Worm (Caenorhabditis elegans) whole organism, mixed stage, embryonic: ENCODE data around the gene F26F2.4.
A peak's percentile ranks its signal among the peaks of the same experiment; 100 is the strongest.

ENCODE experiments used
- M03D4.4 ChIP-seq: sonication (generic microtip); optimal IDR thresholded peaks from 2 replicates; lab custom pipeline; 2017; ENCODE audit warnings: mild to moderate bottlenecking, missing genetic modification characterization, missing compliant biosample characterization
- bed-3 ChIP-seq: fragments of 200-800 bp; sonication (Bioruptor generic); optimal IDR thresholded peaks from 3 replicates; lab custom pipeline; 2018; ENCODE audit warnings: mild to moderate bottlenecking, missing genetic modification characterization, moderate library complexity, missing compliant biosample characterization
- blmp-1 ChIP-seq: fragments of 150-350 bp; optimal IDR thresholded peaks from 2 replicates; lab custom pipeline; 2014; ENCODE audit warnings: missing biosample characterization, missing genetic modification characterization
- ceh-39 ChIP-seq: fragments of 150-350 bp; optimal IDR thresholded peaks from 2 replicates; lab custom pipeline; 2014; ENCODE audit warnings: missing biosample characterization, missing genetic modification characterization
- ceh-83 ChIP-seq: fragments of 200-800 bp; sonication (Bioruptor generic); optimal IDR thresholded peaks from 2 replicates; lab custom pipeline; 2018; ENCODE audit warnings: mild to moderate bottlenecking, missing genetic modification characterization, missing compliant biosample characterization
- ces-1 ChIP-seq: fragments of 150-350 bp; optimal IDR thresholded peaks from 2 replicates; lab custom pipeline; 2014; ENCODE audit warnings: missing biosample characterization, missing genetic modification reagents, missing genetic modification characterization
- drap-1 ChIP-seq: fragments of 200-800 bp; sonication (Bioruptor generic); optimal IDR thresholded peaks from 3 replicates; lab custom pipeline; 2018; ENCODE audit warnings: mild to moderate bottlenecking, missing genetic modification characterization, missing compliant biosample characterization
- elt-1 ChIP-seq: sonication (generic microtip); optimal IDR thresholded peaks from 2 replicates; lab custom pipeline; 2017; ENCODE audit warnings: missing genetic modification characterization, mild to moderate bottlenecking, missing compliant biosample characterization, antibody characterized with exemption, moderate library complexity, borderline replicate concordance; ENCODE audit not compliant: insufficient read depth
- elt-3 ChIP-seq: fragments of 150-350 bp; optimal IDR thresholded peaks from 2 replicates; lab custom pipeline; 2014; ENCODE audit warnings: missing biosample characterization, missing genetic modification characterization
- flh-1 ChIP-seq: fragments of 200-800 bp; sonication (Bioruptor generic); optimal IDR thresholded peaks from 2 replicates; lab custom pipeline; 2018; ENCODE audit warnings: mild to moderate bottlenecking, missing genetic modification characterization, moderate library complexity, missing compliant biosample characterization
- ham-2 ChIP-seq: fragments of 200-800 bp; sonication (Bioruptor generic); optimal IDR thresholded peaks from 2 replicates; lab custom pipeline; 2018; ENCODE audit warnings: mild to moderate bottlenecking, missing genetic modification characterization, missing compliant biosample characterization
- hlh-1 ChIP-seq: fragments of 150-350 bp; optimal IDR thresholded peaks from 2 replicates; lab custom pipeline; 2014; ENCODE audit warnings: missing biosample characterization, missing genetic modification reagents, missing genetic modification characterization
- lin-13 ChIP-seq: fragments of 150-350 bp; optimal IDR thresholded peaks from 2 replicates; lab custom pipeline; 2014; ENCODE audit warnings: missing biosample characterization, missing genetic modification characterization
- lin-32 ChIP-seq: fragments of 200-800 bp; sonication (Bioruptor generic); optimal IDR thresholded peaks from 2 replicates; lab custom pipeline; 2018; ENCODE audit warnings: mild to moderate bottlenecking, missing genetic modification characterization, missing compliant biosample characterization
- lsy-2 ChIP-seq: fragments of 150-350 bp; optimal IDR thresholded peaks from 2 replicates; lab custom pipeline; 2014; ENCODE audit warnings: missing biosample characterization, missing genetic modification characterization
- mab-5 ChIP-seq: fragments of 150-350 bp; optimal IDR thresholded peaks from 2 replicates; lab custom pipeline; 2014; ENCODE audit warnings: missing biosample characterization, missing genetic modification characterization
- mep-1 ChIP-seq: fragments of 150-350 bp; optimal IDR thresholded peaks from 2 replicates; lab custom pipeline; 2017; ENCODE audit warnings: missing biosample characterization, missing genetic modification reagents, missing genetic modification characterization, inconsistent platforms
- mls-2 ChIP-seq: sonication (generic microtip); optimal IDR thresholded peaks from 2 replicates; lab custom pipeline; 2016; ENCODE audit warnings: mild to moderate bottlenecking, missing genetic modification characterization, moderate library complexity, missing compliant biosample characterization
- nhr-12 ChIP-seq: fragments of 150-350 bp; optimal IDR thresholded peaks from 2 replicates; lab custom pipeline; 2014; ENCODE audit warnings: missing biosample characterization, missing genetic modification characterization
- nhr-2 ChIP-seq: fragments of 150-350 bp; optimal IDR thresholded peaks from 2 replicates; lab custom pipeline; 2014; ENCODE audit warnings: missing biosample characterization, missing genetic modification characterization
- nhr-28 ChIP-seq: fragments of 150-350 bp; optimal IDR thresholded peaks from 2 replicates; lab custom pipeline; 2014; ENCODE audit warnings: missing biosample characterization, missing genetic modification characterization
- nhr-76 ChIP-seq: sonication (generic microtip); optimal IDR thresholded peaks from 2 replicates; lab custom pipeline; 2017; ENCODE audit warnings: missing biosample characterization, missing genetic modification characterization
- pha-4 ChIP-seq: fragments of 150-350 bp; optimal IDR thresholded peaks from 2 replicates; lab custom pipeline; 2018; ENCODE audit warnings: missing biosample characterization, missing genetic modification reagents, missing genetic modification characterization
- sem-2 ChIP-seq: fragments of 200-800 bp; sonication (Bioruptor generic); optimal IDR thresholded peaks from 2 replicates; lab custom pipeline; 2018; ENCODE audit warnings: mild to moderate bottlenecking, missing genetic modification characterization, missing compliant biosample characterization
- snpc-4 ChIP-seq: fragments of 150-350 bp; optimal IDR thresholded peaks from 2 replicates; lab custom pipeline; 2014; ENCODE audit warnings: missing biosample characterization, missing genetic modification characterization
- sptf-1 ChIP-seq: sonication (generic microtip); optimal IDR thresholded peaks from 2 replicates; lab custom pipeline; 2017; ENCODE audit warnings: mild to moderate bottlenecking, missing genetic modification characterization, moderate library complexity, missing compliant biosample characterization
- tbx-8 ChIP-seq: fragments of 200-800 bp; sonication (Bioruptor generic); optimal IDR thresholded peaks from 2 replicates; lab custom pipeline; 2018; ENCODE audit warnings: mild to moderate bottlenecking, missing genetic modification characterization, moderate library complexity, missing compliant biosample characterization
- unc-120 ChIP-seq: sonication (generic microtip); optimal IDR thresholded peaks from 2 replicates; lab custom pipeline; 2017; ENCODE audit warnings: missing genetic modification characterization, missing compliant biosample characterization; ENCODE audit not compliant: poor library complexity, severe bottlenecking
- unc-39 ChIP-seq: fragments of 150-350 bp; optimal IDR thresholded peaks from 2 replicates; lab custom pipeline; 2014; ENCODE audit warnings: missing biosample characterization, missing genetic modification characterization
- zip-8 ChIP-seq: fragments of 150-350 bp; optimal IDR thresholded peaks from 2 replicates; lab custom pipeline; 2014; ENCODE audit warnings: missing biosample characterization, missing genetic modification characterization
- ztf-11 ChIP-seq: fragments of 150-350 bp; optimal IDR thresholded peaks from 2 replicates; lab custom pipeline; 2014; ENCODE audit warnings: missing biosample characterization, missing genetic modification characterization

Gene F26F2.4

DNA sequence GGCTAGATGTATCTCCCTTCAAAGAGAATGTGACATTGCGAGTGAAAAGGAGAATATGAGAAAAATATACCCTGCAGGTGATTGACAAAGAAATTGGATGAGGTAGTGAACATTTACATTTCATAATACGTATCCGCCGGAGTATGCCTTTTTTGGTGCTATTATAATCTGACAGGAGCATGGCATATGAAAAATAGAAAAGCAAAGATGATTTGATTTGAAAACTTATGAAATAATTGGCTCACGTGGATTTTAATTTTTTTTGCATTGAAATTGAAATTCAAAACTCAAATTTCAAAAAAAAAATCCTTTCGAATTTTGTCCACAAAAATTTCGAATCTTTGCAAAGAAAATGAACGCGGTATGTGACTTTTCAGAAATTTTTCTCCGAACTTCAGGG lies 33.9 kb downstream of the F26F2.4 start, which contains the start of gene ttr-11:
Gene ttr-11, plus strand, starts transcription at position 301 of the 400 bp plus-strand sequence.
- TF ChIP-seq blmp-1 (tag; lab: Kevin White, UChicago) (no peak), nhr-12 (tag; lab: Kevin White, UChicago) (no peak), lsy-2 (tag; lab: Kevin White, UChicago) (no peak), mls-2 (tag; lab: Kevin White, UChicago) (no peak), lin-13 (tag; lab: Kevin White, UChicago) (no peak), snpc-4 (tag; lab: Kevin White, UChicago) (no peak), zip-8 (tag; lab: Kevin White, UChicago) (no peak), ceh-83 (GFP tag; lab: Kevin White, UChicago) (no peak), ham-2 (no peak), nhr-76 (tag; lab: Kevin White, UChicago) (no peak), ceh-39 (tag; lab: Kevin White, UChicago) (no peak)

DNA sequence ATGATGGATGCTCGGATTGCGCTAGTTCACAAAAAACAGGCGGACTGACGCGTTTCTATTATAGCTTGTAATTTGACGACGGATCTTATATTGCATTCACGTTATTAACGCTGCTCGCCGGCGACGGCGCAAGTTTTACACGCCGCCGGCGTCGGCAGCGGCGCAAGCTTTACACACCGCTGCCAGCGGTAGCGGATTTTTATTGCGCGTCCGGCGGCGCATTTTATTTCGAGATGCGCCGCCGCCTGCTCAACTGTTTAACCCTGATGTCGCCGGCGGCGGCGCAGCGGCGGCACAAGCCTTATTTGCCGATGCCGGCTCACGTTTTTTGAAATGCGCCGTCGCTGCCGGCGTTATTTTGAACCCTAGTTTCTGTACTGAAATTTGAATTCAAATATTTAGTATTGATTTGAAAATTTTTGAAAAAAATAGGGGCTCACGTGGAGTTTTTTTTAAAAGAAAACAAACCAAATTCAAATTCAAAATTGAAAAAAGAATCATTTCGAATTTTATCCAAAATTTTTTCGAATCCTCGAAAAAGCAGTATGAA lies 35.6 kb downstream of the F26F2.4 start, which contains the start of gene ttr-57:
Gene ttr-57, plus strand, starts transcription at position 500 of the 550 bp plus-strand sequence.
- TF ChIP-seq flh-1 (GFP tag; lab: Kevin White, UChicago) (no peak), hlh-1 (tag; lab: Kevin White, UChicago) (no peak), lsy-2 (tag; lab: Kevin White, UChicago) (no peak)

DNA sequence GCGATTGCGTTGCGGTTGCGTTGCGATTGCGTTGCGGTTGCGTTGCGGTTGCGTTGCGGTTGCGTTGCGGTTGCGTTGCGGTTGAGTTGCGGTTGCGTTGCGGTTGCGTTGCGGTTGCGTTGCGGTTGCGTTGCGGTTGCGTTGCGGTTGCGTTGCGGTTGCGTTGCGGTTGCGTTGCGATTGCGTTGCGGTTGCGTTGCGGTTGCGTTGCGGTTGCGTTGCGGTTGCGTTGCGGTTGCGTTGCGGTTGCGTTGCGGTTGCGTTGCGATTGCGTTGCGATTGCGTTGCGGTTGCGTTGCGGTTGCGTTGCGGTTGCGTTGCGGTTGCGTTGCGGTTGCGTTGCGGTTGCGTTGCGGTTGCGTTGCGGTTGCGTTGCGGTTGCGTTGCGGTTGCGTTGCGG lies 36.7 kb downstream of the F26F2.4 start:
- TF ChIP-seq sptf-1: peak; percentile 56
- TF ChIP-seq, all 35 proteins: peak for 1; not testable (repeated sequence) for 34

DNA sequence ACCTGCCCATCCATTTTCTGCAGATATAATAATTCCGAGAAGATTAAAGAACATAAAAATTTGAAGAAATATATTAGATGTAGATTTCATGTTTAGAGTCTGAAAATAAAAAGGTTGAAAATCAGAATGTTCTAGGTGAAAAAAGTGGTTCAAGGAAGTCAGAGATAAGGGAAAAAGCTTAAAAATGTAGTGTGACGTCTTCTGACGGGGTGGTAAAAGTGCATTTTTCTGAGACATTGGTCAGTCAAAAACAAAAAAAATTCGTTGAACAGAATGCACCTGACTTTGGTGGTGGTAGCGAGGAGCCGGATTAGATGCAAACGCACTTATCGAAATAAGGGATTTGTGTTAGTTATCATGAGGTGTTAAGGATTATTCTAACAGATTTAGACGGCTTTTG lies 37.5 kb downstream of the F26F2.4 start, which contains the start of gene F46B3.23:
Gene F46B3.23, minus strand, starts transcription at position 101 of the 400 bp plus-strand sequence.
- TF ChIP-seq elt-1 (tag; lab: Kevin White, UChicago) (no peak), bed-3 (GFP tag; lab: Kevin White, UChicago) (no peak), ces-1 (no peak), tbx-8 (GFP tag; lab: Kevin White, UChicago) (no peak), nhr-76 (tag; lab: Kevin White, UChicago) (no peak), drap-1 (GFP tag; lab: Kevin White, UChicago) (no peak), unc-120 (no peak), elt-3 (tag; lab: Kevin White, UChicago) (no peak), mab-5 (tag; lab: Kevin White, UChicago) (no peak), lin-13 (tag; lab: Kevin White, UChicago) (no peak), ceh-39 (tag; lab: Kevin White, UChicago) (no peak), unc-39 (tag; lab: Kevin White, UChicago) (no peak), pha-4 (no peak), blmp-1 (tag; lab: Kevin White, UChicago) (no peak), zip-8 (tag; lab: Kevin White, UChicago) (no peak)
- TF ChIP-seq, all 35 proteins: peak for 0

DNA sequence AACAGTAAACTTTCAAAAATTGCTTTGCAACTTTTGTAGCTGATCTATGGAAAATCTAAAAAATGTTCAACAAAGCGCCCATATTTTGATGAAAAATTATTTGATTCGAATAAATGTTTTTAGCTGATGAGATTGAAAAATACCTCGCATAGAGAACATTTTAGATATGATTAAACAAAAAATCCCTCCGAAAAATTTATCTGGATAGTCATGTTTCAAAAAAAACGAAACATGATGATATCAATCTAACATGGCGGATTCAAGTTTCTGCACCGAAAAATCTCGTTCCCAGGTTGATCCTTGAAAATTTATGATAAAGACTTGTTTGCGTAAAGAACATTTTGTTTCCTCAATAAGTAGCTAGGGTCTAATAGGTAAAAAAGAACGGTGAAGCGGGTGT lies 39.6 kb downstream of the F26F2.4 start, which contains the start of gene ttr-12:
Gene ttr-12, minus strand, starts transcription at position 101 of the 400 bp plus-strand sequence.
- no peak for TF ChIP-seq unc-120

DNA sequence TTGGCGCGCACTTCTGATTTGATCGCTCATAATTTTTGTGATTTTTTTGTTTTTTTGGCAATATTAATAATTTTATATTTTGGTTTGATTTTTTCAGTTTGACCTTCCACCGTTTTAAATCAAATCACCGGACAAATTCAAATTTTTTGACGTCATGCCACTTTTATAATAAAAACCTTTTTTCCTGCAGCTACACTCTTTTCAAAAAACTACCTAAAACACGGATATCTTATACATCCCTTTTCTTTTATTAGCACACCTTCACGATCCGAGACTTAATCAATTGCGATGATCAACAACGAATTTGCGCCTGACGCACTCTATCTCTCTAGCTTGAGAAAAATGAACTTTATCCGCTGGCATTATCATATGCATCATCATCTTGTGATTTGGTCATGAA lies 40.4 kb downstream of the F26F2.4 start, which contains the start of gene grd-2:
Gene grd-2, plus strand, starts transcription at position 301 of the 400 bp plus-strand sequence.
- TF ChIP-seq sptf-1: no peak
- no peak for TF ChIP-seq elt-1 (tag; lab: Kevin White, UChicago)
- TF ChIP-seq pha-4: no peak
- no peak for TF ChIP-seq tbx-8 (GFP tag; lab: Kevin White, UChicago)
- TF ChIP-seq snpc-4 (tag; lab: Kevin White, UChicago): no peak
- TF ChIP-seq M03D4.4 (tag; lab: Kevin White, UChicago): no peak
- TF ChIP-seq nhr-2 (tag; lab: Kevin White, UChicago): no peak
- no peak for TF ChIP-seq nhr-12 (tag; lab: Kevin White, UChicago)
- TF ChIP-seq mls-2 (tag; lab: Kevin White, UChicago): no peak
- no peak for TF ChIP-seq lin-32 (GFP tag; lab: Kevin White, UChicago)
- no peak for TF ChIP-seq lin-13 (tag; lab: Kevin White, UChicago)
- TF ChIP-seq ceh-83 (GFP tag; lab: Kevin White, UChicago): no peak
- TF ChIP-seq mep-1 (tag; lab: Kevin White, UChicago): no peak
- no peak for TF ChIP-seq ztf-11 (tag; lab: Kevin White, UChicago)
- no peak for TF ChIP-seq nhr-28 (tag; lab: Kevin White, UChicago)
- no peak for TF ChIP-seq sem-2
- TF ChIP-seq ceh-39 (tag; lab: Kevin White, UChicago): no peak
- TF ChIP-seq ham-2: no peak
- TF ChIP-seq lsy-2 (tag; lab: Kevin White, UChicago): no peak
- TF ChIP-seq mab-5 (tag; lab: Kevin White, UChicago): no peak
